Worm (Caenorhabditis elegans): ENCODE measurements around the gene F21D9.3.

The F21D9.3 gene

DNA sequence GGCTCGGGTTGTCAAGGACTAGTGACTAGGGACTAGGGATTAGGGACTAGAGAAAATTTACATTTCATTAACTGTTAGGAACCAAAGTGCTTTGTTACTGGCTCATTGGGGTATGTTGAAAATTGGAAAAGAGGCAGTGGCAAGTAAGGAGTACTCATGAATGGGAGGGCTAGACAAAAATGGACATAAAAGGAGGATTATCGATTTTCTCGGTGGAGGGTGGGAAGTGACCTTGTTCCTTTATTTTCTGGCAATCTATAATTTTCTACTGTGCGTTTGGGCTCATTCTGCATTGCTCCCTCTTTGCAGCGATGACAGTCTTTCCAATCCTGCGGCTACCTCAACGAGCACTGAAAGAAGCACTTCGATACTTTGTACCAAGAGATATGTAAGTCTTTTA lies 40.0 kb upstream of the F21D9.3 start, which contains the start of gene fbxb-60:
Gene fbxb-60 (plus strand): TSS at position 301 of the 400 bp plus-strand sequence.
- no peak for TF ChIP-seq alr-1 (tag; optimal IDR thresholded peaks at IDR 0.05; ENCODE audit: borderline replicate concordance)

ce11 chrV:19296723-19297122 lies 39.2 kb upstream of the F21D9.3 start, which contains the start of gene F55C9.6:
TSS of gene F55C9.6 (minus strand) at chrV:19296823.
- TF ChIP-seq blmp-1 (tag; optimal IDR thresholded peaks at IDR 0.05), result no peak

- TF ChIP-seq ama-1 (optimal IDR thresholded peaks at IDR 0.05), result no peak
Observed at ce11 chrV:19293025-19293424, 35.5 kb upstream of the F21D9.3 start, which contains the start of gene F55C9.5. TSS of gene F55C9.5 (minus strand) at chrV:19293125.

- no peak for TF ChIP-seq ztf-11 (tag; optimal IDR thresholded peaks at IDR 0.05)
Observed at ce11 chrV:19288073-19288805, 30.7 kb upstream of the F21D9.3 start, which contains the start of the genes F55C9.3 and fbxb-57. TSS of gene F55C9.3 (minus strand) at chrV:19288173. TSS of gene fbxb-57 (plus strand) at chrV:19288755.

- no peak for TF ChIP-seq ces-1 (GFP tag; optimal IDR thresholded peaks at IDR 0.05)
- no peak for TF ChIP-seq egl-27 (tag; optimal IDR thresholded peaks at IDR 0.05)
- TF ChIP-seq elt-3 (tag; optimal IDR thresholded peaks at IDR 0.05), result no peak
- TF ChIP-seq efl-1 (optimal IDR thresholded peaks at IDR 0.05), result no peak
- TF ChIP-seq efl-1 (GFP tag; optimal IDR thresholded peaks at IDR 0.05 in 1 of 2), result no peak
- no peak for TF ChIP-seq ceh-82 (tag; optimal IDR thresholded peaks at IDR 0.05)
- no peak for TF ChIP-seq C04F5.9 (tag; optimal IDR thresholded peaks at IDR 0.05)
- TF ChIP-seq fos-1 (tag; optimal IDR thresholded peaks at IDR 0.05), result no peak
- TF ChIP-seq lin-13 (GFP tag; optimal IDR thresholded peaks at IDR 0.05), result no peak
- no peak for TF ChIP-seq lin-14 (GFP tag; optimal IDR thresholded peaks at IDR 0.05)
- no peak for TF ChIP-seq tlp-1 (tag; optimal IDR thresholded peaks at IDR 0.05)
- TF ChIP-seq F16B12.6 (tag; optimal IDR thresholded peaks at IDR 0.05), result no peak
Observed at ce11 chrV:19285921-19286320, 28.4 kb upstream of the F21D9.3 start.

- TF ChIP-seq C04F5.9 (tag; optimal IDR thresholded peaks at IDR 0.05) (no peak), alr-1 (tag; optimal IDR thresholded peaks at IDR 0.05; ENCODE audit: borderline replicate concordance) (no peak), mdl-1 (tag; optimal IDR thresholded peaks at IDR 0.05) (no peak), fkh-8 (tag; optimal IDR thresholded peaks at IDR 0.05) (no peak), jun-1 (tag; optimal IDR thresholded peaks at IDR 0.05) (no peak), swsn-7 (tag; optimal IDR thresholded peaks at IDR 0.05) (no peak), nhr-11 (tag; optimal IDR thresholded peaks at IDR 0.05) (no peak), zag-1 (tag; optimal IDR thresholded peaks at IDR 0.05) (no peak), lir-3 (tag; optimal IDR thresholded peaks at IDR 0.05; ENCODE audit: poor library complexity) (no peak)
Observed at ce11 chrV:19282314-19282713, 24.8 kb upstream of the F21D9.3 start, which contains the start of gene fbxb-117. TSS of gene fbxb-117 (plus strand) at chrV:19282614.

ce11 chrV:19279888-19280287 lies 22.3 kb upstream of the F21D9.3 start, which contains the start of gene F21D9.8:
TSS of gene F21D9.8 (minus strand) at chrV:19279988.
- TF ChIP-seq grh-1 (GFP tag; IDR thresholded peaks at IDR 0.05), result no peak
- no peak for TF ChIP-seq isw-1 (GFP tag; IDR thresholded peaks at IDR 0.05)
- TF ChIP-seq unc-30 (tag; optimal IDR thresholded peaks at IDR 0.05), result no peak
- TF ChIP-seq ceh-82 (tag; optimal IDR thresholded peaks at IDR 0.05), result no peak
- no peak for TF ChIP-seq dpl-1 (GFP tag; optimal IDR thresholded peaks at IDR 0.05)
- TF ChIP-seq mef-2 (tag; optimal IDR thresholded peaks at IDR 0.05), result no peak
- no peak for TF ChIP-seq fos-1 (tag; optimal IDR thresholded peaks at IDR 0.05)
- no peak for TF ChIP-seq blmp-1 (tag; optimal IDR thresholded peaks at IDR 0.05)
- no peak for TF ChIP-seq swsn-7 (tag; optimal IDR thresholded peaks at IDR 0.05)
- TF ChIP-seq zag-1 (tag; optimal IDR thresholded peaks at IDR 0.05), result no peak
- TF ChIP-seq fkh-8 (tag; optimal IDR thresholded peaks at IDR 0.05), result no peak
- no peak for TF ChIP-seq nhr-77 (tag; optimal IDR thresholded peaks at IDR 0.05)
- no peak for TF ChIP-seq efl-3 (GFP tag; optimal IDR thresholded peaks at IDR 0.05)
- no peak for TF ChIP-seq lin-13 (GFP tag; optimal IDR thresholded peaks at IDR 0.05)
- TF ChIP-seq fkh-4 (tag; optimal IDR thresholded peaks at IDR 0.05; ENCODE audit: borderline replicate concordance), result no peak

Measured in whole organism, L1 larva.